Worm (Caenorhabditis elegans) whole organism, midembryonic: ENCODE measurements around the gene bus-19.

Experiments used
- T22C8.4 ChIP-seq: fragments of 200-800 bp; sonication (Bioruptor generic); IDR thresholded peaks from 2 replicates; pipeline ENCODE4 v1.3.6; 2022; ENCODE audit warnings: missing genetic modification characterization, missing compliant biosample characterization
- med-1 ChIP-seq: sonication (generic microtip); optimal IDR thresholded peaks from 2 replicates; lab custom pipeline; 2017; ENCODE audit warnings: missing genetic modification characterization, mild to moderate bottlenecking, missing compliant biosample characterization, antibody characterized with exemption, missing genetic modification reagents; ENCODE audit not compliant: insufficient read depth
- tab-1 ChIP-seq: fragments of 200-800 bp; sonication (Bioruptor generic); IDR thresholded peaks from 2 replicates; pipeline ENCODE4 v1.3.6; 2022; ENCODE audit warnings: missing genetic modification characterization, missing compliant biosample characterization

DNA sequence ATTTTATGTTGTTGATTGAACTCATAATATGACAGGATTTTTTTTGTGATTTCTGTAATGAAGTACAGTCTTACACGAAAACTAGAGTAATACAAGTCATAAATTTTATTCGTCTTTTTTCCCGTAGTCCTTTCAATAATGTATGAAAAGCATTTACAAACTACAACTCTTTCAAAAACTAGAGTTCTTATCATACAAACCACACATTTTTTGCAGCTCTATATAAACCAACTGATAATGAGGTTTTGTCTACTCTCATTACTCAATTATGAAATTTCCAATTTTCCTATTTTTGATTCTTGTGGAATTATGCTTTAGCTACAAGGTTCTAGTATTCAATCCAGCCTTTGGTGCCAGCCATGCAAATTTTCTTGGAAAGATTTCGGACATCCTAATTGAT is 47.1 kb upstream of the bus-19 start, which contains the start of gene ugt-16:
- no peak for TF ChIP-seq T22C8.4 (GFP tag; lab: Robert Waterston, UW)
- TF ChIP-seq med-1 (GFP tag; lab: Kevin White, UChicago): no peak
- no peak for TF ChIP-seq tab-1 (GFP tag; lab: Robert Waterston, UW)
